Worm (Caenorhabditis elegans) whole organism, L1 larva: ENCODE measurements around the gene him-3.

Source experiments
- C16A3.4 ChIP-seq: fragments of 150-350 bp; optimal IDR thresholded peaks from 2 replicates; lab custom pipeline; 2014; ENCODE audit warnings: missing biosample characterization, missing genetic modification characterization
- C34B4.2 ChIP-seq: sonication (generic microtip); optimal IDR thresholded peaks from 2 replicates; lab custom pipeline; 2017; ENCODE audit warnings: mild to moderate bottlenecking, missing genetic modification characterization, missing compliant biosample characterization
- F16B12.6 ChIP-seq: fragments of 150-350 bp; optimal IDR thresholded peaks from 2 replicates; lab custom pipeline; 2014; ENCODE audit warnings: missing biosample characterization, missing genetic modification characterization
- aha-1 ChIP-seq: fragments of 150-350 bp; optimal IDR thresholded peaks from 2 replicates; lab custom pipeline; 2014; ENCODE audit warnings: missing biosample characterization, missing genetic modification characterization
- ama-1 ChIP-seq: fragments of 150-350 bp; optimal IDR thresholded peaks from 2 replicates; lab custom pipeline; 2014
- ceh-8 ChIP-seq: fragments of 200-800 bp; sonication (Bioruptor generic); optimal IDR thresholded peaks from 2 replicates; lab custom pipeline; 2018; ENCODE audit warnings: mild to moderate bottlenecking, missing genetic modification characterization, moderate library complexity, missing compliant biosample characterization
- ces-1 ChIP-seq: fragments of 150-350 bp; optimal IDR thresholded peaks from 2 replicates; lab custom pipeline; 2014; ENCODE audit warnings: missing biosample characterization, missing genetic modification reagents, missing genetic modification characterization
- dsc-1 ChIP-seq: sonication (generic microtip); optimal IDR thresholded peaks from 2 replicates; lab custom pipeline; 2016; ENCODE audit warnings: mild to moderate bottlenecking, missing genetic modification characterization, missing compliant biosample characterization
- efl-3 ChIP-seq: fragments of 200-800 bp; sonication (Bioruptor generic); optimal IDR thresholded peaks from 2 replicates; lab custom pipeline; 2018; ENCODE audit warnings: mild to moderate bottlenecking, missing genetic modification characterization, missing compliant biosample characterization
- egl-27 ChIP-seq, 2 experiments: fragments of 150-350 bp in 1 of 2; sonication (generic microtip); optimal IDR thresholded peaks; 3 replicates each; lab custom pipeline; 2017 to 2018; ENCODE audit warnings: missing biosample characterization in 2 of 2, missing genetic modification characterization in 2 of 2, missing genetic modification reagents in 2 of 2
- elt-2 ChIP-seq: sonication (generic microtip); optimal IDR thresholded peaks from 2 replicates; lab custom pipeline; 2016; ENCODE audit warnings: missing genetic modification characterization, mild to moderate bottlenecking, inconsistent platforms, missing compliant biosample characterization, missing genetic modification reagents
- ets-5 ChIP-seq: fragments of 200-800 bp; sonication (Bioruptor generic); IDR thresholded peaks from 2 replicates; pipeline ENCODE4 v1.3.6; 2022; ENCODE audit warnings: missing genetic modification characterization, missing compliant biosample characterization
- fkh-10 ChIP-seq: sonication (generic microtip); optimal IDR thresholded peaks from 2 replicates; lab custom pipeline; 2017; ENCODE audit warnings: missing biosample characterization, missing genetic modification reagents, missing genetic modification characterization
- hlh-17 ChIP-seq: fragments of 200-800 bp; sonication (Bioruptor generic); optimal IDR thresholded peaks from 2 replicates; lab custom pipeline; 2018; ENCODE audit warnings: missing genetic modification characterization, mild to moderate bottlenecking, missing compliant biosample characterization, moderate library complexity, borderline replicate concordance
- hlh-4 ChIP-seq: sonication (generic microtip); optimal IDR thresholded peaks from 2 replicates; lab custom pipeline; 2016; ENCODE audit warnings: mild to moderate bottlenecking, missing genetic modification characterization, missing compliant biosample characterization
- hpl-2 ChIP-seq: fragments of 150-350 bp; optimal IDR thresholded peaks from 2 replicates; lab custom pipeline; 2014; ENCODE audit warnings: missing biosample characterization, missing genetic modification reagents, missing genetic modification characterization
- isw-1 ChIP-seq: fragments of 200-800 bp; sonication (Bioruptor generic); IDR thresholded peaks from 2 replicates; pipeline ENCODE4 v1.3.6; 2022; ENCODE audit warnings: missing genetic modification characterization, missing compliant biosample characterization
- jun-1 ChIP-seq: fragments of 150-350 bp; optimal IDR thresholded peaks from 2 replicates; lab custom pipeline; 2014; ENCODE audit warnings: missing biosample characterization, missing genetic modification reagents, missing genetic modification characterization
- lin-14 ChIP-seq: fragments of 200-800 bp; sonication (Bioruptor generic); optimal IDR thresholded peaks from 2 replicates; lab custom pipeline; 2018; ENCODE audit warnings: mild to moderate bottlenecking, missing genetic modification characterization, moderate library complexity, missing compliant biosample characterization
- lin-35 ChIP-seq, 2 experiments: fragments of 150-350 bp; optimal IDR thresholded peaks; 2 replicates each; lab custom pipeline; 2014; ENCODE audit warnings: missing biosample characterization in 2 of 2, missing genetic modification characterization in 2 of 2, missing genetic modification reagents in 2 of 2
- mab-9 ChIP-seq: fragments of 200-800 bp; sonication (Bioruptor generic); IDR thresholded peaks from 2 replicates; pipeline ENCODE4 v1.3.6; 2022; ENCODE audit warnings: missing genetic modification reagents, missing genetic modification characterization, missing compliant biosample characterization
- nhr-19 ChIP-seq: fragments of 200-800 bp; sonication (Bioruptor generic); conservative IDR thresholded peaks from 2 replicates; pipeline ENCODE4 v1.3.6; 2022; ENCODE audit warnings: missing genetic modification characterization, missing compliant biosample characterization
- nhr-237 ChIP-seq: fragments of 150-350 bp; optimal IDR thresholded peaks from 2 replicates; lab custom pipeline; 2014; ENCODE audit warnings: missing biosample characterization, missing genetic modification characterization
- nhr-28 ChIP-seq: fragments of 150-350 bp; optimal IDR thresholded peaks from 2 replicates; lab custom pipeline; 2014; ENCODE audit warnings: missing biosample characterization, missing genetic modification characterization
- nhr-84 ChIP-seq: sonication (generic microtip); optimal IDR thresholded peaks from 2 replicates; lab custom pipeline; 2017; ENCODE audit warnings: missing biosample characterization, missing genetic modification characterization
- nhr-85 ChIP-seq: sonication (generic microtip); peaks from one replicate; lab custom pipeline; 2016; ENCODE audit warnings: missing genetic modification characterization, inconsistent platforms, missing compliant biosample characterization
- nhr-90 ChIP-seq: sonication (generic microtip); optimal IDR thresholded peaks from 2 replicates; lab custom pipeline; 2016; ENCODE audit warnings: mild to moderate bottlenecking, missing genetic modification characterization, missing compliant biosample characterization; ENCODE audit not compliant: poor library complexity
- pag-3 ChIP-seq: sonication (generic microtip); optimal IDR thresholded peaks from 2 replicates; lab custom pipeline; 2017; ENCODE audit warnings: missing genetic modification characterization, mild to moderate bottlenecking, missing compliant biosample characterization, antibody characterized with exemption, borderline replicate concordance; ENCODE audit not compliant: insufficient read depth
- pqm-1 ChIP-seq: sonication (generic microtip); optimal IDR thresholded peaks from 3 replicates; lab custom pipeline; 2017; ENCODE audit warnings: missing biosample characterization, missing genetic modification characterization
- sptf-1 ChIP-seq: fragments of 150-350 bp; optimal IDR thresholded peaks from 2 replicates; lab custom pipeline; 2014; ENCODE audit warnings: missing biosample characterization, missing genetic modification characterization
- tlp-1 ChIP-seq: fragments of 150-350 bp; optimal IDR thresholded peaks from 2 replicates; lab custom pipeline; 2014; ENCODE audit warnings: missing biosample characterization, missing genetic modification characterization
- unc-30 ChIP-seq: sonication (generic microtip); optimal IDR thresholded peaks from 2 replicates; lab custom pipeline; 2017; ENCODE audit warnings: missing biosample characterization, missing genetic modification characterization
- unc-62 ChIP-seq: fragments of 150-350 bp; optimal IDR thresholded peaks from 2 replicates; lab custom pipeline; 2014; ENCODE audit warnings: missing biosample characterization, missing genetic modification reagents, missing genetic modification characterization
- xbp-1 ChIP-seq: sonication (generic microtip); optimal IDR thresholded peaks from 2 replicates; lab custom pipeline; 2016; ENCODE audit warnings: missing genetic modification characterization, missing compliant biosample characterization
- zip-4 ChIP-seq: fragments of 200-800 bp; sonication (Bioruptor generic); optimal IDR thresholded peaks from 2 replicates; lab custom pipeline; 2018; ENCODE audit warnings: mild to moderate bottlenecking, missing genetic modification characterization, moderate library complexity, missing compliant biosample characterization
- ztf-11 ChIP-seq, 2 experiments: sonication (generic microtip); optimal IDR thresholded peaks; 2 replicates each; lab custom pipeline; 2016 to 2017; ENCODE audit warnings: missing genetic modification characterization in 2 of 2, missing biosample characterization in 1 of 2, missing compliant biosample characterization in 1 of 2
- ztf-4 ChIP-seq: fragments of 150-350 bp; optimal IDR thresholded peaks from 2 replicates; lab custom pipeline; 2014; ENCODE audit warnings: missing biosample characterization, missing genetic modification characterization

The him-3 gene

DNA sequence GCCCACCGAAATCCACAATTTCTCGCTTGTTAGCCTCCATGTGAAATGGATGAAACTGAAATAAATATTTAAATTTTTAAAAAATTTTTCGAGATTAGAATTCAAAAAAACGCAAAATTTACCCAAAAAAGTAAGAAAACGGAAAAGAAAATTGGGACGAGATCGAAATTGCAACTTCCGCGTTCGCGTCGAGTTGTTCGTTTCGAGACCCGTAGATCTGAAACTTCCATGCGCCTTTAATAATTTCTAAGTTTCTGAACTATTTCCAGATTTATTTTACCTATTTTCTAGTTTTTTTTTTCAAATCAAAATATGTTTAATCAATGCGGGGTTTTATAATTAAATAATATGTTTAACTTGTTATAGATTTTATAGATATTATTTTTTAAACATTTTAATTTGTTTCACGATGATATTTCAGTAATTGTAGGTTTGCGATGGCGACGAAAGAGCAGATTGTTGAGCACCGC, at the start of gene him-3, which contains the start of gene pgl-1:
Gene him-3, plus strand, starts transcription at position 420 of the 470 bp plus-strand sequence.
Gene pgl-1, minus strand, starts transcription at position 230 of the 470 bp plus-strand sequence.
- TF ChIP-seq lin-14 (GFP tag; lab: Kevin White, UChicago) (no peak), F16B12.6 (tag; lab: Kevin White, UChicago) (no peak), nhr-237 (tag; lab: Kevin White, UChicago) (no peak), elt-2 (tag; lab: Kevin White, UChicago) (no peak), pag-3 (no peak), pqm-1 (tag; lab: Kevin White, UChicago) (no peak), nhr-28 (tag; lab: Kevin White, UChicago) (no peak), efl-3 (GFP tag; lab: Kevin White, UChicago) (no peak), ceh-8 (no peak), C16A3.4 (tag; lab: Kevin White, UChicago) (no peak), hpl-2 (GFP tag; lab: Kevin White, UChicago) (no peak), jun-1 (no peak)

DNA sequence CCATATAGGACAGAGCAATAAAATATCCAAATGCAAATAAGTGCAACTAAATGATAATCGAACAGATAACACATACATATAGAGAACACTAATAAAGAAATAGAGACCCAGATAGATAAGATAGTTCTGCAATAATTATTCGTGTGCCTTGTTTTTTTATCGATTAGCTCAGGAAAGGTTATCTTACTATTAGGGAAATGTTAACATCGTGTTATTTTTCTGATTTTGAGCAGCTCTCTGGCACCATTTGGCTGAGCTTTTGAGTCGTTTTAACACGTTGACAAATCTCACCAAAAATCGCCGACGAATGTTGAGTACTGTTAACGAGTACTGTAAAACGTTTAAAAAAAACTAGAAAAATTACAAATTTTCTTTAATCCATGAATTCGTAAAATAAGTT, 48.9 kb upstream of the him-3 start, which contains the start of gene cest-6:
Gene cest-6, minus strand, starts transcription at position 101 of the 400 bp plus-strand sequence.
- TF ChIP-seq ama-1 = no peak
- TF ChIP-seq tlp-1 = no peak
- no peak for TF ChIP-seq unc-30
- TF ChIP-seq pag-3 = no peak
- TF ChIP-seq ztf-11 (tag; optimal IDR thresholded peaks at IDR 0.05; lab: Kevin White, UChicago) = no peak
- TF ChIP-seq egl-27 (tag; optimal IDR thresholded peaks at IDR 0.05; lab: Kevin White, UChicago) = no peak
- TF ChIP-seq nhr-19 (GFP tag; lab: Robert Waterston, UW) = no peak
- no peak for TF ChIP-seq elt-2 (tag; lab: Kevin White, UChicago)
- TF ChIP-seq isw-1 (GFP tag; lab: Robert Waterston, UW) = no peak
- no peak for TF ChIP-seq nhr-85 (tag; lab: Kevin White, UChicago)
- no peak for TF ChIP-seq zip-4 (GFP tag; lab: Kevin White, UChicago)
- no peak for TF ChIP-seq nhr-90
- no peak for TF ChIP-seq lin-35 (GFP tag; optimal IDR thresholded peaks at IDR 0.05; lab: Kevin White, UChicago)
- no peak for TF ChIP-seq aha-1 (tag; lab: Kevin White, UChicago)

DNA sequence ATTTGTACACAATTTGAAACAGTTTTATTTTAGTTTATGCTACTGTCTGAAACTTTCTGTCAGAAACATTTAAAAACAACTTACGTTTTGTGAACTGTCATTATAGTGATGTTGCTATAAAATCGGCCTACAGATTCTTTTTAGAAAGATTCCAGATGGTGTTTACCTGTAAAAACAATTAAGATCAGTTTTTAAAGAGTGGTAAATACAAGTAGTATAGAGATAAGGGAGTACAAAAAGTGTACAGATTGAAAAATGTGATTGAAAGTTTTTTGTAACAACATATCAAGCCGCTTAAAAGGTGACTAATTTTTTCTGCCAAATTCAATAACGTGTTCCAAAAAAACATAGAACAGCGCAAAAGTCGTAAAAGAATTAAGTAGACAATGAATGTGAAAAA, 39.8 kb upstream of the him-3 start, which contains the start of gene npr-12:
Gene npr-12, minus strand, starts transcription at position 101 of the 400 bp plus-strand sequence.
- no peak for TF ChIP-seq hlh-4 (tag; lab: Kevin White, UChicago)
- TF ChIP-seq ets-5 (GFP tag; lab: Robert Waterston, UW) = no peak
- no peak for TF ChIP-seq sptf-1 (tag; lab: Kevin White, UChicago)
- TF ChIP-seq jun-1 = no peak
- TF ChIP-seq C34B4.2 (tag; lab: Kevin White, UChicago) = no peak
- TF ChIP-seq hlh-17 = no peak
- TF ChIP-seq nhr-84 (tag; lab: Kevin White, UChicago) = no peak
- TF ChIP-seq unc-62 = no peak
- TF ChIP-seq mab-9 (GFP tag; lab: Robert Waterston, UW) = no peak
- no peak for TF ChIP-seq ztf-4
- no peak for TF ChIP-seq dsc-1 (tag; lab: Kevin White, UChicago)
- no peak for TF ChIP-seq xbp-1 (tag; lab: Kevin White, UChicago)
- TF ChIP-seq ces-1 = no peak

ce11 chrIV:6941101-6941500, 36.2 kb upstream of the him-3 start:
- TF ChIP-seq lin-14 (GFP tag; lab: Kevin White, UChicago) = peak; percentile 35
- TF ChIP-seq pqm-1 (tag; lab: Kevin White, UChicago) = no peak
- peak; percentile 52 for TF ChIP-seq fkh-10 (GFP tag; lab: Kevin White, UChicago)
